Fruit fly (Drosophila melanogaster) whole organism, prepupa: Measurements from ENCODE around the gene CG43163.
A peak's percentile ranks its signal among the peaks of the same experiment; 100 is the strongest.

Experiments
- Blimp-1 ChIP-seq: fragments of 200-800 bp; sonication (Bioruptor generic); optimal IDR thresholded peaks from 3 replicates; lab custom pipeline; 2017; ENCODE audit warnings: missing biosample characterization, missing genetic modification characterization, mild to moderate bottlenecking, moderate library complexity, missing genetic modification reagents
- CG10631 ChIP-seq: fragments of 200-800 bp; sonication (Bioruptor generic); optimal IDR thresholded peaks from 2 replicates; lab custom pipeline; 2016; ENCODE audit warnings: missing biosample characterization, missing genetic modification characterization
- CG10669 ChIP-seq: fragments of 200-800 bp; sonication (Bioruptor generic); optimal IDR thresholded peaks from 3 replicates; lab custom pipeline; 2018; ENCODE audit warnings: missing biosample characterization, mild to moderate bottlenecking, missing genetic modification characterization, moderate library complexity
- CG11762 ChIP-seq: fragments of 200-800 bp; sonication (Bioruptor generic); optimal IDR thresholded peaks from 3 replicates; lab custom pipeline; 2016; ENCODE audit warnings: missing biosample characterization, missing genetic modification characterization; ENCODE audit not compliant: insufficient read depth
- CG11902 ChIP-seq: fragments of 200-800 bp; sonication (Bioruptor generic); optimal IDR thresholded peaks from 3 replicates; lab custom pipeline; 2016; ENCODE audit warnings: missing biosample characterization, missing genetic modification characterization
- CG15336 ChIP-seq: fragments of 200-800 bp; sonication (Bioruptor generic); IDR thresholded peaks from 2 replicates; pipeline ENCODE4 v1.3.6; 2022; ENCODE audit warnings: missing biosample characterization, missing genetic modification characterization
- CG1621 ChIP-seq: fragments of 200-800 bp; sonication (Bioruptor generic); optimal IDR thresholded peaks from 3 replicates; lab custom pipeline; 2018; ENCODE audit warnings: missing biosample characterization, mild to moderate bottlenecking, missing genetic modification characterization
- CG3032 ChIP-seq: fragments of 200-800 bp; optimal IDR thresholded peaks from 2 replicates; lab custom pipeline; 2019; ENCODE audit warnings: missing biosample characterization, mild to moderate bottlenecking, missing genetic modification characterization, moderate library complexity
- CG31627 ChIP-seq: fragments of 200-800 bp; sonication (Bioruptor generic); optimal IDR thresholded peaks from 3 replicates; lab custom pipeline; 2016; ENCODE audit warnings: missing biosample characterization, missing genetic modification characterization
- CG32006 ChIP-seq: fragments of 200-800 bp; sonication (Bioruptor generic); optimal IDR thresholded peaks from 3 replicates; lab custom pipeline; 2017; ENCODE audit warnings: missing biosample characterization, mild to moderate bottlenecking, missing genetic modification characterization
- CG34406 ChIP-seq: fragments of 200-800 bp; sonication (Bioruptor generic); optimal IDR thresholded peaks from 3 replicates; lab custom pipeline; 2016; ENCODE audit warnings: missing biosample characterization, missing genetic modification characterization
- CG3919 ChIP-seq: fragments of 200-800 bp; sonication (Bioruptor generic); optimal IDR thresholded peaks from 3 replicates; lab custom pipeline; 2016; ENCODE audit warnings: missing biosample characterization, missing genetic modification characterization
- CG6163 ChIP-seq: fragments of 200-800 bp; sonication (Bioruptor generic); IDR thresholded peaks from 3 replicates; pipeline ENCODE4 v1.3.6; 2022; ENCODE audit warnings: missing biosample characterization, missing genetic modification characterization
- CG6276 ChIP-seq: fragments of 200-800 bp; sonication (Bioruptor generic); optimal IDR thresholded peaks from 2 replicates; lab custom pipeline; 2017; ENCODE audit warnings: missing biosample characterization, mild to moderate bottlenecking, missing genetic modification characterization
- CG6792 ChIP-seq: fragments of 200-800 bp; sonication (Bioruptor generic); optimal IDR thresholded peaks from 3 replicates; lab custom pipeline; 2016; ENCODE audit warnings: missing biosample characterization, missing genetic modification characterization
- CG7368 ChIP-seq: fragments of 200-800 bp; sonication (Bioruptor generic); optimal IDR thresholded peaks from 3 replicates; lab custom pipeline; 2016; ENCODE audit warnings: missing biosample characterization, missing genetic modification characterization
- CG8119 ChIP-seq: fragments of 200-800 bp; sonication (Bioruptor generic); IDR thresholded peaks from 3 replicates; pipeline ENCODE4 v1.3.6; 2022; ENCODE audit warnings: missing biosample characterization, missing genetic modification characterization
- CG8632 ChIP-seq: fragments of 200-800 bp; sonication (Bioruptor generic); optimal IDR thresholded peaks from 3 replicates; lab custom pipeline; 2016; ENCODE audit warnings: missing biosample characterization, missing genetic modification characterization
- CG9139 ChIP-seq: fragments of 200-800 bp; sonication (Bioruptor generic); optimal IDR thresholded peaks from 3 replicates; lab custom pipeline; 2017; ENCODE audit warnings: missing biosample characterization, mild to moderate bottlenecking, missing genetic modification characterization
- Eip75B ChIP-seq: fragments of 200-800 bp; sonication (Bioruptor generic); optimal IDR thresholded peaks from 3 replicates; lab custom pipeline; 2016; ENCODE audit warnings: missing biosample characterization, missing genetic modification characterization
- Eip78C ChIP-seq: fragments of 200-800 bp; sonication (Bioruptor generic); peaks from one replicate; lab custom pipeline; 2016; ENCODE audit warnings: missing biosample characterization, missing genetic modification characterization
- Eip93F ChIP-seq: fragments of 200-800 bp; sonication (Bioruptor generic); optimal IDR thresholded peaks from 2 replicates; lab custom pipeline; 2016; ENCODE audit warnings: missing biosample characterization, mild to moderate bottlenecking, missing genetic modification characterization
- Ets21C ChIP-seq: fragments of 200-800 bp; sonication (Bioruptor generic); optimal IDR thresholded peaks from 3 replicates; lab custom pipeline; 2016; ENCODE audit warnings: missing biosample characterization, missing genetic modification characterization
- Gug ChIP-seq: fragments of 200-800 bp; sonication (Bioruptor generic); IDR thresholded peaks from 2 replicates; pipeline ENCODE4 v1.3.6; 2022; ENCODE audit warnings: missing biosample characterization, missing genetic modification characterization
- Hr38 ChIP-seq: sonication (Bioruptor generic); optimal IDR thresholded peaks from 2 replicates; lab custom pipeline; 2016; ENCODE audit warnings: missing biosample characterization, missing genetic modification characterization
- Hr39 ChIP-seq: fragments of 200-800 bp; sonication (Bioruptor generic); optimal IDR thresholded peaks from 2 replicates; lab custom pipeline; 2016; ENCODE audit warnings: missing biosample characterization, missing genetic modification characterization
- Hr4 ChIP-seq: fragments of 200-800 bp; sonication (Bioruptor generic); optimal IDR thresholded peaks from 3 replicates; lab custom pipeline; 2016; ENCODE audit warnings: missing biosample characterization, missing genetic modification characterization
- Met ChIP-seq: fragments of 200-800 bp; sonication (Bioruptor generic); optimal IDR thresholded peaks from 3 replicates; lab custom pipeline; 2016; ENCODE audit warnings: missing biosample characterization, missing genetic modification characterization
- OdsH ChIP-seq: fragments of 200-800 bp; sonication (Bioruptor generic); optimal IDR thresholded peaks from 3 replicates; lab custom pipeline; 2016; ENCODE audit warnings: missing biosample characterization, missing genetic modification characterization
- Sox102F ChIP-seq: fragments of 200-800 bp; sonication (Bioruptor generic); optimal IDR thresholded peaks from 2 replicates; lab custom pipeline; 2016; ENCODE audit warnings: missing biosample characterization, mild to moderate bottlenecking, missing genetic modification characterization
- Sox14 ChIP-seq: fragments of 200-800 bp; sonication (Bioruptor generic); optimal IDR thresholded peaks from 3 replicates; lab custom pipeline; 2016; ENCODE audit warnings: missing biosample characterization, missing genetic modification characterization
- Sox15 ChIP-seq: fragments of 200-800 bp; sonication (Bioruptor generic); optimal IDR thresholded peaks from 3 replicates; lab custom pipeline; 2016; ENCODE audit warnings: missing biosample characterization, missing genetic modification characterization
- achi ChIP-seq: fragments of 200-800 bp; sonication (Bioruptor generic); optimal IDR thresholded peaks from 3 replicates; lab custom pipeline; 2016; ENCODE audit warnings: missing biosample characterization, missing genetic modification characterization
- cyc ChIP-seq: fragments of 200-800 bp; sonication (Bioruptor generic); optimal IDR thresholded peaks from 3 replicates; lab custom pipeline; 2016; ENCODE audit warnings: missing biosample characterization, missing genetic modification characterization
- dac ChIP-seq: fragments of 200-800 bp; sonication (Bioruptor generic); optimal IDR thresholded peaks from 2 replicates; lab custom pipeline; 2017; ENCODE audit warnings: missing biosample characterization, mild to moderate bottlenecking, missing genetic modification characterization
- dsx ChIP-seq: fragments of 200-800 bp; optimal IDR thresholded peaks from 3 replicates; lab custom pipeline; 2019; ENCODE audit warnings: missing biosample characterization, mild to moderate bottlenecking, missing genetic modification characterization, moderate library complexity; ENCODE audit not compliant: poor library complexity, severe bottlenecking
- eg ChIP-seq: fragments of 200-800 bp; sonication (Bioruptor generic); IDR thresholded peaks from 3 replicates; pipeline ENCODE4 v1.3.6; 2022; ENCODE audit warnings: missing biosample characterization, missing genetic modification characterization
- fd85E ChIP-seq: fragments of 200-800 bp; sonication (Bioruptor generic); optimal IDR thresholded peaks from 3 replicates; lab custom pipeline; 2016; ENCODE audit warnings: missing biosample characterization, missing genetic modification characterization
- fkh ChIP-seq: fragments of 200-800 bp; sonication (Bioruptor generic); optimal IDR thresholded peaks from 3 replicates; lab custom pipeline; 2017; ENCODE audit warnings: missing biosample characterization, mild to moderate bottlenecking, missing genetic modification characterization, moderate library complexity
- lz ChIP-seq: fragments of 200-800 bp; sonication (Bioruptor generic); optimal IDR thresholded peaks from 3 replicates; lab custom pipeline; 2016; ENCODE audit warnings: missing biosample characterization, missing genetic modification characterization
- net ChIP-seq: fragments of 200-800 bp; sonication (Bioruptor generic); optimal IDR thresholded peaks from 3 replicates; lab custom pipeline; 2016; ENCODE audit warnings: missing biosample characterization, missing genetic modification characterization
- pdm3 ChIP-seq: fragments of 200-800 bp; sonication (Bioruptor generic); optimal IDR thresholded peaks from 3 replicates; lab custom pipeline; 2016; ENCODE audit warnings: missing biosample characterization, missing genetic modification characterization
- ss ChIP-seq, 2 experiments: fragments of 200-800 bp; sonication (Bioruptor generic); optimal IDR thresholded peaks; 2 replicates in 1 of 2; 3 replicates in 1 of 2; lab custom pipeline; 2017 to 2018; ENCODE audit warnings: mild to moderate bottlenecking in 2 of 2, missing biosample characterization in 2 of 2, missing genetic modification characterization in 2 of 2, moderate library complexity in 1 of 2

The CG43163 gene

DNA sequence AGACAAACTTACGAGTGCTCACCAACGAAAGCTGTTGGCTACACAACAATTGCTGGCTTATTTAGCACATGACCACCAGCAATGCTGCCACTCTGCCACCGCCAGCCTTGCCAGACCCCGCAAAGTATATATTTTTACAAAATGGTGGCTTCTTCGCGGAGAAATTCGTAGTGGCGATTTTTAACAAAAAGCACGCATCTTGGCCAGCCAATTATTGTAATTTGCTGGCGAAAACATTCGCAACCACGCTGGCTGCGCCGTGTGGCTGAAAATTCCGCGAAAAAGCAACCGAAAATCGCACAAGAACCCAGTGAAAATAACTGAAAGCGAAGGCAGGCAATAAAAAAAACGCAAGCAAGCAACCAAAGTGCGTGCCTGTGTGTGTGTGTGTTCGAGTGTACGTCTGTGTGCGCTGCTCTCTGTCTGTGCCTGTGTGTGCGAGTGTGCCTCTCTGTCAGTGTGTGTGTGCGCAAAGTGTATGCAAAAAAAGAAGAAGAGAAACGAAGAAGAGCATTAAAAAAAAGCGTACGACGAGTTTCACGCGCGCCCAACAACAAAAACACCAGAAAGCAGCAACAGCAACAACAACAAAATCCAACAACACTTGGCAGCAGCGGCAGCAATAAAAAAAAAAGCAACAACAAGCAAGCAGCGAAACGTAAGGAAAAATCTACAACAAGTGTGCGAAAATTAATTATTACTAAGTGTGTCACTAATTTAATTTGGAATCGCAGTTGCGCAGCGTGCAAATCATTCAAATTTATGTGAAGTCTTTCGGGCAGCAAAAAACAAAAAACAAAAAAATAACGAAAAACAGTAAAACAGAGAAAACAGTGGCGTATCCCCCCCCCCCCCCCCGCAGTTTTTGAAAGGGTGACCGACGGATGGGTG, 56.9 kb downstream of the CG43163 start, which contains the start of gene Gug (continued):
- TF ChIP-seq CG11902 (no peak), CG8632 (peak; percentile 82), CG8119 (GFP tag; lab: Robert Waterston, UW) (peak; percentile 97), Gug (peak; percentile 98), Eip93F (GFP tag; lab: Kevin White, UChicago) (no peak), OdsH (GFP tag; lab: Kevin White, UChicago) (peak; percentile 75), dsx (peak; percentile 94), achi (GFP tag; lab: Kevin White, UChicago) (peak; percentile 86), dac (GFP tag; lab: Kevin White, UChicago) (peak; percentile 91), Sox14 (peak; percentile 78), CG32006 (GFP tag; lab: Kevin White, UChicago) (peak; percentile 92), net (peak; percentile 95), Sox102F (GFP tag; lab: Kevin White, UChicago) (peak; percentile 61), Blimp-1 (GFP tag; lab: Kevin White, UChicago) (peak; percentile 65), CG6163 (GFP tag; lab: Robert Waterston, UW) (peak; percentile 98), fd85E (peak; percentile 66), CG6792 (GFP tag; lab: Kevin White, UChicago) (peak; percentile 75), Hr39 (no peak), CG31627 (GFP tag; lab: Kevin White, UChicago) (no peak), Ets21C (GFP tag; lab: Kevin White, UChicago) (no peak), CG10669 (GFP tag; lab: Kevin White, UChicago) (peak; percentile 93), Met (GFP tag; lab: Kevin White, UChicago) (peak; percentile 53)

DNA sequence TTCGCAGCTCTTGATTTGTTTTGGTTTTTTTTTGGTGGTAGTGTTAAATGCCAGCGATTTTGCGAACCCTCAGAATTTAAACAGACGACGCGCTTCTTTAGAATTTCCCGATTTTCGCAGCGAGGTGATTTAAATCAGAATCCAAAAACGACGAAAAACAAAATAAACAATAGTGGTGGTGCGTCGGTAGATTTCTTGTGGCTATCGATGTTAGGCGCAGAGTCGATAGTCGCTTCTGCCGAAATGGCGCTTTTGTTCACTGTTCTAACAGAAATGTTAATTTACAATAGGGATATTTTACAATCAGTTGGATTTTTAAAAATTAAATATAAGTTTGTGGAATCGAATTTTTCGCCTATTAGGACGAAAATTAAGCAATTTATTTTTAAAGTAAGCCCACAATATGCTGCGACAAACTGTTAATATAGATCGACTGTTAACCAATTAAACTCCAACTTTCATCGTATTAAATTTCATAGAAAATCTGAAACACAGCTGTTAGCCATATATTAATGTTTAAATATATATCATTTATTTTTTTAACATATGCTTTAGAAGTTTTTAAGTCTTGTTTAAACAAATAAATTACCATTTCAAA, 57.6 kb downstream of the CG43163 start, which contains the start of gene CG6983:
Gene CG6983, minus strand, starts transcription at position 176 of the 598 bp plus-strand sequence.
- TF ChIP-seq fkh (peak; percentile 83), CG1621 (no peak), CG9139 (GFP tag; lab: Kevin White, UChicago) (no peak), CG31627 (GFP tag; lab: Kevin White, UChicago) (no peak), Eip78C (peak; percentile 39), CG10631 (GFP tag; lab: Kevin White, UChicago) (no peak), Hr38 (GFP tag; lab: Kevin White, UChicago) (no peak), CG15336 (GFP tag; lab: Robert Waterston, UW) (0 out of 2 replicates have a peak, but pooled peaks have one; percentile 9), Gug (no peak), CG3032 (tag; lab: Kevin White, UChicago) (no peak), OdsH (GFP tag; lab: Kevin White, UChicago) (no peak), Ets21C (GFP tag; lab: Kevin White, UChicago) (no peak), CG6163 (GFP tag; lab: Robert Waterston, UW) (peak; percentile 8; the same call in 2 of the 3 replicates), cyc (GFP tag; lab: Kevin White, UChicago) (no peak), CG6276 (no peak), eg (GFP tag; lab: Robert Waterston, UW) (no peak), Sox14 (no peak), lz (GFP tag; lab: Kevin White, UChicago) (no peak)

DNA sequence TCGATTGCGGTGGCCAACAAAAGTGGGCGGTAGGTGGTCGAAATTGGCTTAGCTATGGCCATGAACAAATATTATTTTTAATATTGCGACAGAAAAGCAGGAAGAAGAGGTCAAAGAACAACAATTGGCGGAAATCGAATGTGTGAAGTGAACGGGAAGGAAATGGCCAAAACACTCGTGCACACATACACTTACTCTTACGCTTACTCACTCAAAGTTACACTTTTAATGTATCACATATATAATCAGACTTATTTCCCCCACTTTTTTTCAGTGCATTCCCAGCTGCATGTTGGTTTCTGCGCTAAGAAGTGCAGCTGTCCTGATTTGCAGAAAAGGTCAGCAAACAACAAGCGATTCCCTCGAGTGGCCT, 58.4 kb downstream of the CG43163 start:
- TF ChIP-seq CG11902 (no peak), Hr38 (GFP tag; lab: Kevin White, UChicago) (no peak), Hr4 (peak; percentile 70), CG8632 (peak; percentile 32), CG7368 (GFP tag; lab: Kevin White, UChicago) (peak; percentile 4), CG3919 (GFP tag; lab: Kevin White, UChicago) (peak; percentile 38), CG9139 (GFP tag; lab: Kevin White, UChicago) (no peak), Sox15 (GFP tag; lab: Kevin White, UChicago) (no peak), pdm3 (peak; percentile 51), CG10631 (GFP tag; lab: Kevin White, UChicago) (peak; percentile 41), net (peak; percentile 40), CG34406 (GFP tag; lab: Kevin White, UChicago) (peak; percentile 23), CG11762 (GFP tag; lab: Kevin White, UChicago) (peak; percentile 48), fd85E (no peak), achi (GFP tag; lab: Kevin White, UChicago) (peak; percentile 41), CG3032 (tag; lab: Kevin White, UChicago) (peak; percentile 24), Met (GFP tag; lab: Kevin White, UChicago) (peak; percentile 28), CG6792 (GFP tag; lab: Kevin White, UChicago) (peak; percentile 46), Eip75B (GFP tag; lab: Kevin White, UChicago) (peak; percentile 59), Blimp-1 (GFP tag; lab: Kevin White, UChicago) (no peak), Hr39 (peak; percentile 11), CG32006 (GFP tag; lab: Kevin White, UChicago) (peak; percentile 66), ss (GFP tag; optimal IDR thresholded peaks at IDR 0.05; lab: Kevin White, UChicago) (peak; percentile 11 to 42), CG15336 (GFP tag; lab: Robert Waterston, UW) (0 out of 2 replicates have a peak, but pooled peaks have one; percentile 13), dsx (peak; percentile 39)
